Fruit fly (Drosophila melanogaster) whole organism, embryonic: ENCODE results near the gene mRpS30.
A peak's percentile ranks its signal among the peaks of the same experiment; 100 is the strongest.

ENCODE experiments used
- Antp ChIP-seq: fragments of 200-800 bp; sonication (Bioruptor generic); optimal IDR thresholded peaks from 3 replicates; lab custom pipeline; 2016; ENCODE audit warnings: missing biosample characterization, missing genetic modification characterization
- B-H2 ChIP-seq: fragments of 200-800 bp; sonication (Bioruptor generic); optimal IDR thresholded peaks from 2 replicates; lab custom pipeline; 2018; ENCODE audit warnings: missing biosample characterization, mild to moderate bottlenecking, missing genetic modification characterization
- C15 ChIP-seq: fragments of 200-800 bp; sonication (Bioruptor generic); IDR thresholded peaks from 3 replicates; pipeline ENCODE4 v1.3.6; 2022; ENCODE audit warnings: missing biosample characterization, missing genetic modification characterization
- CG1024 ChIP-seq: fragments of 200-800 bp; sonication (Bioruptor generic); IDR thresholded peaks from 2 replicates; pipeline ENCODE4 v1.3.6; 2022; ENCODE audit warnings: missing biosample characterization, missing genetic modification characterization
- CG10366 ChIP-seq: fragments of 200-800 bp; sonication (Bioruptor generic); IDR thresholded peaks from 2 replicates; pipeline ENCODE4 v1.3.6; 2022; ENCODE audit warnings: missing biosample characterization, missing genetic modification characterization
- CG10543 ChIP-seq: fragments of 200-800 bp; sonication (Bioruptor generic); optimal IDR thresholded peaks from 3 replicates; lab custom pipeline; 2017; ENCODE audit warnings: missing biosample characterization, mild to moderate bottlenecking, missing genetic modification characterization, moderate library complexity
- CG10565 ChIP-seq: fragments of 200-800 bp; sonication (Bioruptor generic); optimal IDR thresholded peaks from 3 replicates; lab custom pipeline; 2016; ENCODE audit warnings: missing biosample characterization, mild to moderate bottlenecking, missing genetic modification characterization
- CG12659 ChIP-seq: fragments of 200-800 bp; sonication (Bioruptor generic); optimal IDR thresholded peaks from 3 replicates; lab custom pipeline; 2017; ENCODE audit warnings: mild to moderate bottlenecking, missing biosample characterization, missing genetic modification reagents, missing genetic modification characterization
- CG14441 ChIP-seq: fragments of 200-800 bp; sonication (Bioruptor generic); IDR thresholded peaks from 2 replicates; pipeline ENCODE4 v1.3.6; 2022; ENCODE audit warnings: missing biosample characterization, missing genetic modification characterization
- CG15696 ChIP-seq: fragments of 200-800 bp; sonication (Bioruptor generic); optimal IDR thresholded peaks from 2 replicates; lab custom pipeline; 2019; ENCODE audit warnings: missing biosample characterization, mild to moderate bottlenecking, missing genetic modification characterization, moderate library complexity
- CG17328 ChIP-seq: fragments of 200-800 bp; sonication (Bioruptor generic); IDR thresholded peaks from 2 replicates; pipeline ENCODE4 v1.3.6; 2022; ENCODE audit warnings: missing biosample characterization, missing genetic modification characterization
- CG17361 ChIP-seq: fragments of 200-800 bp; sonication (Bioruptor generic); IDR thresholded peaks from 3 replicates; pipeline ENCODE4 v1.3.6; 2022; ENCODE audit warnings: missing biosample characterization, missing genetic modification characterization
- CG17385 ChIP-seq: fragments of 200-800 bp; sonication (Bioruptor generic); optimal IDR thresholded peaks from 3 replicates; lab custom pipeline; 2018; ENCODE audit warnings: missing biosample characterization, mild to moderate bottlenecking, missing genetic modification characterization
- CG3065 ChIP-seq: fragments of 200-800 bp; sonication (Bioruptor generic); optimal IDR thresholded peaks from 2 replicates; lab custom pipeline; 2016; ENCODE audit warnings: missing biosample characterization, missing genetic modification characterization
- CG31441 ChIP-seq: fragments of 200-800 bp; sonication (Bioruptor generic); IDR thresholded peaks from 2 replicates; pipeline ENCODE4 v1.3.6; 2022; ENCODE audit warnings: missing biosample characterization, missing genetic modification characterization
- CG32532 ChIP-seq: fragments of 200-800 bp; sonication (Bioruptor generic); IDR thresholded peaks from 2 replicates; pipeline ENCODE4 v1.3.6; 2022; ENCODE audit warnings: missing biosample characterization, missing genetic modification characterization
- CG6813 ChIP-seq: fragments of 200-800 bp; sonication (Bioruptor generic); optimal IDR thresholded peaks from 2 replicates; lab custom pipeline; 2017; ENCODE audit warnings: missing biosample characterization, missing genetic modification characterization, mild to moderate bottlenecking, moderate library complexity, missing genetic modification reagents
- Dll ChIP-seq: fragments of 200-800 bp; sonication (Bioruptor generic); IDR thresholded peaks from 4 replicates; pipeline ENCODE4 v1.3.6; 2022; ENCODE audit warnings: missing biosample characterization, missing genetic modification characterization; ENCODE audit not compliant: partially characterized antibody
- Doc2 ChIP-seq: fragments of 200-800 bp; sonication (Bioruptor generic); IDR thresholded peaks from 2 replicates; pipeline ENCODE4 v1.3.6; 2022; ENCODE audit warnings: missing biosample characterization, missing genetic modification characterization
- Ets65A ChIP-seq: fragments of 200-800 bp; sonication (Bioruptor generic); peaks from one replicate; lab custom pipeline; 2016; ENCODE audit warnings: missing biosample characterization, missing genetic modification characterization
- Fer1 ChIP-seq: fragments of 200-800 bp; sonication (Bioruptor generic); optimal IDR thresholded peaks from 2 replicates; lab custom pipeline; 2017; ENCODE audit warnings: missing biosample characterization, mild to moderate bottlenecking, missing genetic modification characterization
- H15 ChIP-seq: fragments of 200-800 bp; sonication (Bioruptor generic); IDR thresholded peaks from 3 replicates; pipeline ENCODE4 v1.3.6; 2022; ENCODE audit warnings: missing biosample characterization, missing genetic modification characterization
- HLH54F ChIP-seq: fragments of 200-800 bp; sonication (Bioruptor generic); optimal IDR thresholded peaks from 3 replicates; lab custom pipeline; 2016; ENCODE audit warnings: missing biosample characterization, missing genetic modification characterization
- Myb ChIP-seq: fragments of 200-800 bp; sonication (Bioruptor generic); optimal IDR thresholded peaks from 2 replicates; lab custom pipeline; 2016; ENCODE audit warnings: missing biosample characterization, missing genetic modification characterization
- NFAT ChIP-seq: fragments of 200-800 bp; sonication (Bioruptor generic); IDR thresholded peaks from 2 replicates; pipeline ENCODE4 v1.3.6; 2022; ENCODE audit warnings: missing biosample characterization, missing genetic modification characterization
- NK7.1 ChIP-seq: fragments of 200-800 bp; sonication (Bioruptor generic); optimal IDR thresholded peaks from 3 replicates; lab custom pipeline; 2016; ENCODE audit warnings: missing biosample characterization, missing genetic modification characterization
- Nf-YC ChIP-seq: fragments of 200-800 bp; optimal IDR thresholded peaks from 3 replicates; lab custom pipeline; 2019; ENCODE audit warnings: missing biosample characterization, mild to moderate bottlenecking, missing genetic modification characterization, moderate library complexity
- Rfx ChIP-seq: fragments of 200-800 bp; sonication (Bioruptor generic); IDR thresholded peaks from 2 replicates; pipeline ENCODE4 v1.3.6; 2022; ENCODE audit warnings: missing biosample characterization, missing genetic modification characterization
- Sox102F ChIP-seq: fragments of 200-800 bp; sonication (Bioruptor generic); optimal IDR thresholded peaks from 2 replicates; lab custom pipeline; 2018; ENCODE audit warnings: missing biosample characterization, mild to moderate bottlenecking, missing genetic modification characterization, moderate library complexity
- Trl ChIP-seq, 3 experiments: fragments of >200 bp in 2 of 3; fragments of 200-800 bp in 1 of 3; sonication (Bioruptor generic) in 1 of 3; optimal IDR thresholded peaks; 2 replicates in 1 of 3; 3 replicates in 2 of 3; lab custom pipeline; 2016 to 2017; ENCODE audit warnings: missing biosample characterization in 1 of 3, missing genetic modification characterization in 1 of 3
- Xbp1 ChIP-seq: fragments of 200-800 bp; sonication (Bioruptor generic); optimal IDR thresholded peaks from 3 replicates; lab custom pipeline; 2016; ENCODE audit warnings: missing biosample characterization, mild to moderate bottlenecking, missing genetic modification characterization
- abd-A ChIP-seq: fragments of 200-800 bp; sonication (Bioruptor generic); optimal IDR thresholded peaks from 3 replicates; lab custom pipeline; 2019; ENCODE audit warnings: missing biosample characterization, mild to moderate bottlenecking, missing genetic modification characterization, moderate library complexity
- amos ChIP-seq: fragments of 200-800 bp; sonication (Bioruptor generic); IDR thresholded peaks from 2 replicates; pipeline ENCODE4 v1.3.6; 2022; ENCODE audit warnings: missing biosample characterization, missing genetic modification characterization; ENCODE audit not compliant: partially characterized antibody
- ase ChIP-seq: fragments of 200-800 bp; sonication (Bioruptor generic); IDR thresholded peaks from 3 replicates; pipeline ENCODE4 v1.3.6; 2022; ENCODE audit warnings: missing biosample characterization, missing genetic modification characterization
- bcd ChIP-seq: fragments of 200-800 bp; sonication (Bioruptor generic); optimal IDR thresholded peaks from 2 replicates; lab custom pipeline; 2017; ENCODE audit warnings: missing biosample characterization, mild to moderate bottlenecking, missing genetic modification characterization
- danr ChIP-seq: fragments of 200-800 bp; sonication (Bioruptor generic); IDR thresholded peaks from 2 replicates; pipeline ENCODE4 v1.3.6; 2022; ENCODE audit warnings: missing biosample characterization, missing genetic modification characterization
- disco-r ChIP-seq: fragments of 200-800 bp; sonication (Bioruptor generic); optimal IDR thresholded peaks from 2 replicates; lab custom pipeline; 2016; ENCODE audit warnings: missing biosample characterization, missing genetic modification characterization
- esg ChIP-seq: fragments of 200-800 bp; sonication (Bioruptor generic); conservative IDR thresholded peaks from 2 replicates; pipeline ENCODE4 v1.3.6; 2022; ENCODE audit warnings: missing biosample characterization, missing genetic modification characterization
- ewg ChIP-seq: fragments of 200-800 bp; sonication (Bioruptor generic); optimal IDR thresholded peaks from 3 replicates; lab custom pipeline; 2017; ENCODE audit warnings: mild to moderate bottlenecking, missing biosample characterization, missing genetic modification reagents, missing genetic modification characterization
- hth ChIP-seq: fragments of >200 bp; optimal IDR thresholded peaks from 2 replicates; lab custom pipeline; 2017; ENCODE audit warnings: inconsistent platforms
- kay ChIP-seq: fragments of 200-800 bp; sonication (Bioruptor generic); optimal IDR thresholded peaks from 2 replicates; lab custom pipeline; 2016; ENCODE audit warnings: missing biosample characterization, missing genetic modification characterization
- nerfin-1 ChIP-seq: fragments of 200-800 bp; sonication (Bioruptor generic); optimal IDR thresholded peaks from 3 replicates; lab custom pipeline; 2019; ENCODE audit warnings: missing biosample characterization, mild to moderate bottlenecking, missing genetic modification characterization, moderate library complexity
- rib ChIP-seq: fragments of 200-800 bp; sonication (Bioruptor generic); IDR thresholded peaks from 2 replicates; pipeline ENCODE4 v1.3.6; 2022; ENCODE audit warnings: missing biosample characterization, missing genetic modification characterization
- row ChIP-seq: fragments of 200-800 bp; sonication (Bioruptor generic); IDR thresholded peaks from 3 replicates; pipeline ENCODE4 v1.3.6; 2022; ENCODE audit warnings: missing biosample characterization, missing genetic modification characterization
- sima ChIP-seq: fragments of 200-800 bp; sonication (Bioruptor generic); optimal IDR thresholded peaks from 2 replicates; lab custom pipeline; 2016; ENCODE audit warnings: missing biosample characterization, missing genetic modification characterization
- tll ChIP-seq, 2 experiments: fragments of 200-800 bp in 1 of 2; fragments of >200 bp in 1 of 2; sonication (Bioruptor generic) in 1 of 2; optimal IDR thresholded peaks; 2 replicates each; lab custom pipeline; 2017 to 2019; ENCODE audit warnings: missing biosample characterization in 2 of 2, missing genetic modification characterization in 2 of 2, mild to moderate bottlenecking in 1 of 2, moderate library complexity in 1 of 2
- unc-4 ChIP-seq: fragments of 200-800 bp; sonication (Bioruptor generic); IDR thresholded peaks from 2 replicates; pipeline ENCODE4 v1.3.6; 2022; ENCODE audit warnings: missing biosample characterization, missing genetic modification characterization; ENCODE audit not compliant: partially characterized antibody
- vvl ChIP-seq: fragments of 200-800 bp; sonication (Bioruptor generic); IDR thresholded peaks from 2 replicates; pipeline ENCODE4 v1.3.6; 2022; ENCODE audit warnings: missing biosample characterization, missing genetic modification characterization
- zfh1 ChIP-seq: fragments of 200-800 bp; sonication (Bioruptor generic); IDR thresholded peaks from 3 replicates; pipeline ENCODE4 v1.3.6; 2022; ENCODE audit warnings: missing biosample characterization, missing genetic modification characterization

mRpS30 gene

dm6 chrX:15788235-15789187 lies 2.7 kb downstream of the mRpS30 start, which contains the start of gene Rhp:
Gene Rhp (plus strand): TSS chrX:15788897.
- no peak for TF ChIP-seq kay (GFP tag; lab: Kevin White, UChicago)
- TF ChIP-seq Sox102F (GFP tag; lab: Kevin White, UChicago): peak; percentile 50
- peak; percentile 75 for TF ChIP-seq CG6813 (GFP tag; lab: Kevin White, UChicago)
- TF ChIP-seq Xbp1 (GFP tag; lab: Kevin White, UChicago): no peak
- no peak for TF ChIP-seq H15 (GFP tag; lab: Robert Waterston, UW)
- TF ChIP-seq HLH54F (GFP tag; lab: Kevin White, UChicago): no peak
- TF ChIP-seq B-H2 (GFP tag; lab: Kevin White, UChicago): peak; percentile 7
- peak; percentile 54; the same call in 1 of the 2 replicates for TF ChIP-seq amos (GFP tag; lab: Robert Waterston, UW)
- no peak for TF ChIP-seq ase (GFP tag; lab: Robert Waterston, UW)
- TF ChIP-seq CG10565: no peak
- no peak for TF ChIP-seq abd-A (tag; lab: Kevin White, UChicago)
- TF ChIP-seq Trl (optimal IDR thresholded peaks at IDR 0.05; lab: Kevin White, UChicago): no peak
- TF ChIP-seq Trl (GFP tag; optimal IDR thresholded peaks at IDR 0.05; lab: Kevin White, UChicago): no peak
- peak; percentile 12 for TF ChIP-seq CG12659
- TF ChIP-seq disco-r (GFP tag; lab: Kevin White, UChicago): no peak
- TF ChIP-seq unc-4 (GFP tag; lab: Robert Waterston, UW): no peak
- no peak for TF ChIP-seq hth
- TF ChIP-seq CG32532 (GFP tag; lab: Robert Waterston, UW): no peak
- peak; percentile 56 for TF ChIP-seq CG10543 (GFP tag; lab: Kevin White, UChicago)
- no peak for TF ChIP-seq Doc2 (GFP tag; lab: Robert Waterston, UW)
- no peak for TF ChIP-seq Rfx
- TF ChIP-seq bcd (GFP tag; lab: Kevin White, UChicago): no peak
- peak; percentile 75 for TF ChIP-seq CG15696 (tag; lab: Kevin White, UChicago)
- no peak for TF ChIP-seq CG1024 (GFP tag; lab: Robert Waterston, UW)
- TF ChIP-seq CG17328 (GFP tag; lab: Robert Waterston, UW): no peak; the same call in 1 of the 2 replicates
- no peak for TF ChIP-seq danr
- no peak for TF ChIP-seq CG14441 (GFP tag; lab: Robert Waterston, UW)
- no peak for TF ChIP-seq NFAT (GFP tag; lab: Robert Waterston, UW)
- TF ChIP-seq Myb (GFP tag; lab: Kevin White, UChicago): peak; percentile 19
- no peak for TF ChIP-seq Ets65A (GFP tag; lab: Kevin White, UChicago)
- TF ChIP-seq tll (GFP tag; optimal IDR thresholded peaks at IDR 0.05; lab: Kevin White, UChicago): no peak
- TF ChIP-seq Nf-YC (tag; lab: Kevin White, UChicago): peak; percentile 45
- no peak for TF ChIP-seq CG31441 (GFP tag; lab: Robert Waterston, UW)
- peak; percentile 32; the same call in 2 of the 3 replicates for TF ChIP-seq row
- peak; percentile 44 for TF ChIP-seq CG17385 (GFP tag; lab: Kevin White, UChicago)
- TF ChIP-seq Dll: no peak
- TF ChIP-seq CG10366: no peak
- TF ChIP-seq Fer1 (GFP tag; lab: Kevin White, UChicago): peak; percentile 66
- TF ChIP-seq CG17361 (GFP tag; lab: Robert Waterston, UW): peak; percentile 37; the same call in 1 of the 3 replicates
- no peak for TF ChIP-seq Antp (GFP tag; lab: Kevin White, UChicago)
- no peak for TF ChIP-seq sima (GFP tag; lab: Kevin White, UChicago)
- no peak for TF ChIP-seq rib
- TF ChIP-seq esg (GFP tag; lab: Robert Waterston, UW): no peak
- no peak; the same call in 2 of the 3 replicates for TF ChIP-seq zfh1
- TF ChIP-seq NK7.1 (GFP tag; lab: Kevin White, UChicago): no peak
- no peak for TF ChIP-seq CG3065 (GFP tag; lab: Kevin White, UChicago)
- no peak for TF ChIP-seq C15
- TF ChIP-seq ewg (GFP tag; lab: Kevin White, UChicago): no peak
- no peak for TF ChIP-seq vvl (GFP tag; lab: Robert Waterston, UW)
- TF ChIP-seq nerfin-1 (tag; lab: Kevin White, UChicago): peak; percentile 49
